Fruit fly (Drosophila melanogaster) whole organism, embryonic: ENCODE data around the gene CG45011.

ENCODE experiments used
- Bteb2 ChIP-seq: fragments of 200-800 bp; sonication (Bioruptor generic); optimal IDR thresholded peaks from 2 replicates; lab custom pipeline; 2016; ENCODE audit warnings: missing biosample characterization, missing genetic modification characterization
- CG10366 ChIP-seq: fragments of 200-800 bp; sonication (Bioruptor generic); IDR thresholded peaks from 2 replicates; pipeline ENCODE4 v1.3.6; 2022; ENCODE audit warnings: missing biosample characterization, missing genetic modification characterization
- CG10543 ChIP-seq: fragments of 200-800 bp; sonication (Bioruptor generic); optimal IDR thresholded peaks from 3 replicates; lab custom pipeline; 2017; ENCODE audit warnings: missing biosample characterization, mild to moderate bottlenecking, missing genetic modification characterization, moderate library complexity
- CG11695 ChIP-seq: fragments of 200-800 bp; sonication (Bioruptor generic); IDR thresholded peaks from 3 replicates; pipeline ENCODE4 v1.3.6; 2022; ENCODE audit warnings: missing biosample characterization, missing genetic modification characterization
- CG11696 ChIP-seq: fragments of 200-800 bp; sonication (Bioruptor generic); IDR thresholded peaks from 2 replicates; pipeline ENCODE4 v1.3.6; 2022; ENCODE audit warnings: missing biosample characterization, missing genetic modification characterization
- CG12155 ChIP-seq: fragments of 200-800 bp; sonication (Bioruptor generic); optimal IDR thresholded peaks from 3 replicates; lab custom pipeline; 2016; ENCODE audit warnings: missing biosample characterization, missing genetic modification characterization
- CG12659 ChIP-seq: fragments of 200-800 bp; sonication (Bioruptor generic); optimal IDR thresholded peaks from 3 replicates; lab custom pipeline; 2017; ENCODE audit warnings: mild to moderate bottlenecking, missing biosample characterization, missing genetic modification reagents, missing genetic modification characterization
- CG13894 ChIP-seq: fragments of 200-800 bp; sonication (Bioruptor generic); optimal IDR thresholded peaks from 3 replicates; lab custom pipeline; 2018; ENCODE audit warnings: missing biosample characterization, mild to moderate bottlenecking, missing genetic modification characterization, moderate library complexity
- CG14014 ChIP-seq: fragments of 200-800 bp; sonication (Bioruptor generic); IDR thresholded peaks from 2 replicates; pipeline ENCODE4 v1.3.6; 2022; ENCODE audit warnings: missing biosample characterization, missing genetic modification characterization
- CG14710 ChIP-seq: fragments of 200-800 bp; sonication (Bioruptor generic); optimal IDR thresholded peaks from 3 replicates; lab custom pipeline; 2019; ENCODE audit warnings: missing biosample characterization, mild to moderate bottlenecking, missing genetic modification characterization, moderate library complexity
- CG15269 ChIP-seq: fragments of 200-800 bp; sonication (Bioruptor generic); optimal IDR thresholded peaks from 2 replicates; lab custom pipeline; 2018; ENCODE audit warnings: missing biosample characterization, mild to moderate bottlenecking, missing genetic modification characterization, moderate library complexity
- CG15696 ChIP-seq: fragments of 200-800 bp; sonication (Bioruptor generic); optimal IDR thresholded peaks from 2 replicates; lab custom pipeline; 2019; ENCODE audit warnings: missing biosample characterization, mild to moderate bottlenecking, missing genetic modification characterization, moderate library complexity
- CG16863 ChIP-seq: fragments of 200-800 bp; sonication (Bioruptor generic); optimal IDR thresholded peaks from 3 replicates; lab custom pipeline; 2016; ENCODE audit warnings: missing biosample characterization, missing genetic modification characterization
- CG17361 ChIP-seq: fragments of 200-800 bp; sonication (Bioruptor generic); IDR thresholded peaks from 3 replicates; pipeline ENCODE4 v1.3.6; 2022; ENCODE audit warnings: missing biosample characterization, missing genetic modification characterization
- CG17802 ChIP-seq: fragments of 200-800 bp; sonication (Bioruptor generic); optimal IDR thresholded peaks from 2 replicates; lab custom pipeline; 2018; ENCODE audit warnings: missing biosample characterization, mild to moderate bottlenecking, missing genetic modification characterization, moderate library complexity
- CG1832 ChIP-seq: fragments of 200-800 bp; sonication (Bioruptor generic); optimal IDR thresholded peaks from 2 replicates; lab custom pipeline; 2017; ENCODE audit warnings: missing biosample characterization, mild to moderate bottlenecking, missing genetic modification characterization, inconsistent platforms
- CG30020 ChIP-seq: fragments of 200-800 bp; optimal IDR thresholded peaks from 2 replicates; lab custom pipeline; 2019; ENCODE audit warnings: missing biosample characterization, mild to moderate bottlenecking, missing genetic modification characterization, moderate library complexity
- CG31388 ChIP-seq: fragments of 200-800 bp; sonication (Bioruptor generic); optimal IDR thresholded peaks from 2 replicates; lab custom pipeline; 2016; ENCODE audit warnings: missing biosample characterization, missing genetic modification characterization
- CG3281 ChIP-seq: fragments of 200-800 bp; sonication (Bioruptor generic); optimal IDR thresholded peaks from 3 replicates; lab custom pipeline; 2017; ENCODE audit warnings: missing biosample characterization, mild to moderate bottlenecking, missing genetic modification characterization
- CG42726 ChIP-seq: fragments of 200-800 bp; sonication (Bioruptor generic); IDR thresholded peaks from 2 replicates; pipeline ENCODE4 v1.3.6; 2022; ENCODE audit warnings: missing biosample characterization, missing genetic modification characterization; ENCODE audit not compliant: partially characterized antibody
- CG4820 ChIP-seq: fragments of 200-800 bp; sonication (Bioruptor generic); optimal IDR thresholded peaks from 3 replicates; lab custom pipeline; 2016; ENCODE audit warnings: missing biosample characterization, missing genetic modification characterization
- CG5953 ChIP-seq: fragments of 200-800 bp; sonication (Bioruptor generic); IDR thresholded peaks from 2 replicates; pipeline ENCODE4 v1.3.6; 2022; ENCODE audit warnings: missing biosample characterization, missing genetic modification characterization
- CG6175 ChIP-seq: fragments of 200-800 bp; sonication (Bioruptor generic); IDR thresholded peaks from 3 replicates; pipeline ENCODE4 v1.3.6; 2022; ENCODE audit warnings: missing biosample characterization, missing genetic modification characterization
- CG6854 ChIP-seq: fragments of 200-800 bp; sonication (Bioruptor generic); optimal IDR thresholded peaks from 3 replicates; lab custom pipeline; 2017; ENCODE audit warnings: missing biosample characterization, mild to moderate bottlenecking, missing genetic modification characterization
- CG7786 ChIP-seq: fragments of 200-800 bp; sonication (Bioruptor generic); optimal IDR thresholded peaks from 2 replicates; lab custom pipeline; 2016; ENCODE audit warnings: missing biosample characterization, missing genetic modification characterization
- CG9215 ChIP-seq: fragments of 200-800 bp; sonication (Bioruptor generic); IDR thresholded peaks from 2 replicates; pipeline ENCODE4 v1.3.6; 2022; ENCODE audit warnings: missing biosample characterization, missing genetic modification characterization
- CG9817 ChIP-seq: fragments of 200-800 bp; sonication (Bioruptor generic); optimal IDR thresholded peaks from 2 replicates; lab custom pipeline; 2018; ENCODE audit warnings: missing biosample characterization, mild to moderate bottlenecking, missing genetic modification characterization, moderate library complexity
- Dek ChIP-seq: fragments of 200-800 bp; sonication (Bioruptor generic); optimal IDR thresholded peaks from 3 replicates; lab custom pipeline; 2019; ENCODE audit warnings: missing biosample characterization, mild to moderate bottlenecking, missing genetic modification characterization, moderate library complexity
- Drgx ChIP-seq: fragments of 200-800 bp; sonication (Bioruptor generic); IDR thresholded peaks from 2 replicates; pipeline ENCODE4 v1.3.6; 2022; ENCODE audit warnings: missing biosample characterization, missing genetic modification characterization
- Fer2 ChIP-seq: fragments of 200-800 bp; sonication (Bioruptor generic); optimal IDR thresholded peaks from 2 replicates; lab custom pipeline; 2018; ENCODE audit warnings: missing biosample characterization, mild to moderate bottlenecking, missing genetic modification characterization, moderate library complexity
- HLHmδ ChIP-seq: fragments of 200-800 bp; sonication (Bioruptor generic); optimal IDR thresholded peaks from 2 replicates; lab custom pipeline; 2018; ENCODE audit warnings: missing biosample characterization, mild to moderate bottlenecking, missing genetic modification characterization, moderate library complexity
- MBD-R2 ChIP-seq: fragments of 200-800 bp; sonication (Bioruptor generic); IDR thresholded peaks from 2 replicates; pipeline ENCODE4 v1.3.6; 2022; ENCODE audit warnings: missing biosample characterization, missing genetic modification characterization
- Meics ChIP-seq: fragments of 200-800 bp; sonication (Bioruptor generic); optimal IDR thresholded peaks from 2 replicates; lab custom pipeline; 2017; ENCODE audit warnings: missing biosample characterization, mild to moderate bottlenecking, missing genetic modification characterization
- NK7.1 ChIP-seq: fragments of 200-800 bp; sonication (Bioruptor generic); optimal IDR thresholded peaks from 3 replicates; lab custom pipeline; 2016; ENCODE audit warnings: missing biosample characterization, missing genetic modification characterization
- Rx ChIP-seq: fragments of 200-800 bp; sonication (Bioruptor generic); IDR thresholded peaks from 2 replicates; pipeline ENCODE4 v1.3.6; 2022; ENCODE audit warnings: missing biosample characterization, missing genetic modification characterization
- TFAM ChIP-seq: fragments of 200-800 bp; sonication (Bioruptor generic); optimal IDR thresholded peaks from 2 replicates; lab custom pipeline; 2017; ENCODE audit warnings: missing biosample characterization, missing genetic modification characterization, inconsistent platforms
- Taf1 ChIP-seq: fragments of 200-800 bp; sonication (Bioruptor generic); IDR thresholded peaks from 2 replicates; pipeline ENCODE4 v1.3.6; 2022; ENCODE audit warnings: missing biosample characterization, missing genetic modification characterization
- aop ChIP-seq: fragments of 200-800 bp; sonication (Bioruptor generic); IDR thresholded peaks from 2 replicates; pipeline ENCODE4 v1.3.6; 2022; ENCODE audit warnings: missing biosample characterization, missing genetic modification characterization
- ap ChIP-seq: fragments of 200-800 bp; sonication (Bioruptor generic); IDR thresholded peaks from 2 replicates; pipeline ENCODE4 v1.3.6; 2022; ENCODE audit warnings: missing biosample characterization, missing genetic modification characterization
- chif ChIP-seq, 2 experiments: fragments of 200-800 bp; sonication (Bioruptor generic); optimal IDR thresholded peaks; 3 replicates each; lab custom pipeline; 2016; ENCODE audit warnings: missing biosample characterization in 2 of 2, missing genetic modification characterization in 2 of 2
- chinmo ChIP-seq: fragments of 200-800 bp; sonication (Bioruptor generic); IDR thresholded peaks from 4 replicates; pipeline ENCODE4 v1.3.6; 2022; ENCODE audit warnings: missing biosample characterization, missing genetic modification characterization; ENCODE audit not compliant: partially characterized antibody
- dati ChIP-seq: fragments of 200-800 bp; sonication (Bioruptor generic); IDR thresholded peaks from 2 replicates; pipeline ENCODE4 v1.3.6; 2022; ENCODE audit warnings: missing biosample characterization, missing genetic modification characterization
- gem ChIP-seq: fragments of 200-800 bp; sonication (Bioruptor generic); optimal IDR thresholded peaks from 2 replicates; lab custom pipeline; 2019; ENCODE audit warnings: missing biosample characterization, mild to moderate bottlenecking, missing genetic modification characterization, moderate library complexity
- grau ChIP-seq: fragments of 200-800 bp; optimal IDR thresholded peaks from 3 replicates; lab custom pipeline; 2019; ENCODE audit warnings: missing biosample characterization, mild to moderate bottlenecking, missing genetic modification characterization, moderate library complexity
- grn ChIP-seq: fragments of 200-800 bp; sonication (Bioruptor generic); optimal IDR thresholded peaks from 3 replicates; lab custom pipeline; 2017; ENCODE audit warnings: missing biosample characterization, missing genetic modification characterization
- insv ChIP-seq, 2 experiments: fragments of 200-800 bp; sonication (Bioruptor generic); optimal IDR thresholded peaks; 3 replicates each; lab custom pipeline; 2016 to 2018; ENCODE audit warnings: missing biosample characterization in 2 of 2, missing genetic modification characterization in 2 of 2
- knrl ChIP-seq: fragments of 200-800 bp; sonication (Bioruptor generic); IDR thresholded peaks from 3 replicates; pipeline ENCODE4 v1.3.6; 2022; ENCODE audit warnings: missing biosample characterization, missing genetic modification characterization; ENCODE audit not compliant: partially characterized antibody
- lola ChIP-seq, 3 experiments: fragments of >200 bp in 2 of 3; fragments of 200-800 bp in 1 of 3; sonication (Bioruptor generic) in 1 of 3; optimal IDR thresholded peaks; 2 replicates each; lab custom pipeline; 2017 to 2019; ENCODE audit warnings: missing biosample characterization in 3 of 3, missing genetic modification characterization in 3 of 3, mild to moderate bottlenecking in 1 of 3, moderate library complexity in 1 of 3
- nerfin-1 ChIP-seq: fragments of 200-800 bp; sonication (Bioruptor generic); optimal IDR thresholded peaks from 3 replicates; lab custom pipeline; 2019; ENCODE audit warnings: missing biosample characterization, mild to moderate bottlenecking, missing genetic modification characterization, moderate library complexity
- onecut ChIP-seq: fragments of 200-800 bp; sonication (Bioruptor generic); IDR thresholded peaks from 2 replicates; pipeline ENCODE4 v1.3.6; 2022; ENCODE audit warnings: missing biosample characterization, missing genetic modification characterization
- slou ChIP-seq: fragments of 200-800 bp; sonication (Bioruptor generic); optimal IDR thresholded peaks from 3 replicates; lab custom pipeline; 2016; ENCODE audit warnings: missing biosample characterization, missing genetic modification characterization
- usp ChIP-seq: fragments of >200 bp; optimal IDR thresholded peaks from 2 replicates; lab custom pipeline; 2017; ENCODE audit warnings: missing biosample characterization, missing genetic modification characterization

The CG45011 gene

DNA sequence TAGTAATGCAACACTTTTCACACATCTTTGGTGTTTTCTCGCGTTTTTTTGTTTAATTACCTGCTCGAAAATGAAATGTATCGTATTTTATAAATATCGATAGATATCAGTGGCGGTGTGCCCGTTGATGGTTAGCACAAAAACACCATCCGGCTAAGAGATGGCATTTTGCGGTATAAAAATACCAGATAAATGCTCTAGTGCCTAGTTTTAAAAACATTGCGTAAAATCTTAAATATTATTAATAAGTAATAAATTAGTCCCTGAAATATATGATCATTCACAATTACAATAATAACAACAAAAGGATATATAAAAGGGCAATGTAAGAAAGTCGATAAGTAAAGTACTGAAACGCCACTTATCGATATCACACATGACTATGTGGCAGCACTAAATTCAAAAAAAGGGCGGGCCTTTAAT lies 20.2 kb upstream of the CG45011 start, which contains the start of gene CycY (continued):
- TF ChIP-seq slou (GFP tag; lab: Kevin White, UChicago) (no peak), ap (GFP tag; lab: Robert Waterston, UW) (no peak), CG4820 (GFP tag; lab: Kevin White, UChicago) (no peak), usp (GFP tag; lab: Kevin White, UChicago) (no peak), Meics (GFP tag; lab: Kevin White, UChicago) (no peak), grau (peak; percentile 24), CG12155 (GFP tag; lab: Kevin White, UChicago) (peak; percentile 17), CG17361 (GFP tag; lab: Robert Waterston, UW) (peak; percentile 55; the same call in 2 of the 3 replicates), CG15269 (tag; lab: Kevin White, UChicago) (no peak), chif (GFP tag; optimal IDR thresholded peaks at IDR 0.05; lab: Kevin White, UChicago) (no peak), CG5953 (GFP tag; lab: Robert Waterston, UW) (no peak), CG31388 (no peak), chinmo (GFP tag; lab: Robert Waterston, UW) (no peak), Dek (tag; lab: Kevin White, UChicago) (no peak), CG12659 (peak; percentile 50), CG17802 (tag; lab: Kevin White, UChicago) (no peak), CG13894 (tag; lab: Kevin White, UChicago) (no peak), HLHmδ (GFP tag; lab: Kevin White, UChicago) (no peak), CG6854 (GFP tag; lab: Kevin White, UChicago) (no peak), dati (GFP tag; lab: Robert Waterston, UW) (no peak), MBD-R2 (GFP tag; lab: Robert Waterston, UW) (no peak), CG10543 (GFP tag; lab: Kevin White, UChicago) (no peak), CG11695 (no peak), insv (GFP tag; optimal IDR thresholded peaks at IDR 0.05; lab: Kevin White, UChicago) (no peak), CG9817 (tag; lab: Kevin White, UChicago) (no peak), CG6175 (GFP tag; lab: Robert Waterston, UW) (no peak), knrl (GFP tag; lab: Robert Waterston, UW) (peak; percentile 65), CG30020 (peak; percentile 40), TFAM (no peak), CG15696 (tag; lab: Kevin White, UChicago) (peak; percentile 15), Bteb2 (GFP tag; lab: Kevin White, UChicago) (no peak), NK7.1 (GFP tag; lab: Kevin White, UChicago) (no peak), CG3281 (no peak), CG10366 (GFP tag; lab: Robert Waterston, UW) (no peak), lola (GFP tag; optimal IDR thresholded peaks at IDR 0.05; lab: Kevin White, UChicago) (no peak), CG1832 (no peak), aop (no peak), CG7786 (GFP tag; lab: Kevin White, UChicago) (no peak), onecut (GFP tag; lab: Robert Waterston, UW) (no peak), nerfin-1 (peak; percentile 27), CG9215 (no peak), Fer2 (tag; lab: Kevin White, UChicago) (no peak), CG14014 (no peak), CG14710 (tag; lab: Kevin White, UChicago) (peak; percentile 74), CG16863 (GFP tag; lab: Kevin White, UChicago) (no peak), gem (peak; percentile 57), Rx (GFP tag; lab: Robert Waterston, UW) (no peak), Taf1 (GFP tag; lab: Robert Waterston, UW) (no peak), CG42726 (GFP tag; lab: Robert Waterston, UW) (no peak), Drgx (GFP tag; lab: Robert Waterston, UW) (no peak), CG11696 (GFP tag; lab: Robert Waterston, UW) (no peak), grn (GFP tag; lab: Kevin White, UChicago) (no peak)
